Fruit fly (Drosophila melanogaster) whole organism, wandering third instar larva: ENCODE measurements around the gene Ugalt.

Experiments
- Abd-B ChIP-seq: fragments of >200 bp; optimal IDR thresholded peaks from 2 replicates; lab custom pipeline; 2017; ENCODE audit warnings: missing biosample characterization, missing genetic modification characterization
- CG9705 ChIP-seq: fragments of 200-800 bp; sonication (Bioruptor generic); optimal IDR thresholded peaks from 2 replicates; lab custom pipeline; 2018; ENCODE audit warnings: missing biosample characterization, mild to moderate bottlenecking, missing genetic modification characterization
- CrebA ChIP-seq: fragments of 200-800 bp; sonication (Bioruptor generic); optimal IDR thresholded peaks from 2 replicates; lab custom pipeline; 2016; ENCODE audit warnings: missing biosample characterization, mild to moderate bottlenecking, missing genetic modification characterization, borderline replicate concordance
- Dif ChIP-seq: fragments of 200-275, 200-300 bp; sonication (Bioruptor generic); optimal IDR thresholded peaks from 2 replicates; lab custom pipeline; 2018; ENCODE audit warnings: missing biosample characterization, missing genetic modification characterization; ENCODE audit not compliant: partially characterized antibody
- HLH106 ChIP-seq: fragments of 200-800 bp; optimal IDR thresholded peaks from 3 replicates; lab custom pipeline; 2019; ENCODE audit warnings: missing biosample characterization, mild to moderate bottlenecking, missing genetic modification characterization, moderate library complexity
- Hnf4 ChIP-seq: fragments of 200-800 bp; sonication (Bioruptor generic); optimal IDR thresholded peaks from 2 replicates; lab custom pipeline; 2016; ENCODE audit warnings: missing biosample characterization, mild to moderate bottlenecking, missing genetic modification characterization
- Hr78 ChIP-seq: fragments of >200 bp; optimal IDR thresholded peaks from 2 replicates; lab custom pipeline; 2017; ENCODE audit warnings: missing biosample characterization, missing genetic modification characterization
- Hr83 ChIP-seq: fragments of 200-300 bp; sonication (Bioruptor generic); optimal IDR thresholded peaks from 2 replicates; lab custom pipeline; 2016; ENCODE audit warnings: missing biosample characterization, mild to moderate bottlenecking, missing genetic modification characterization, moderate library complexity; ENCODE audit not compliant: poor library complexity, severe bottlenecking
- Jra ChIP-seq: sonication (Bioruptor generic); optimal IDR thresholded peaks from 2 replicates; lab custom pipeline; 2016; ENCODE audit warnings: missing biosample characterization, missing genetic modification characterization
- Mio ChIP-seq: sonication (Bioruptor generic); optimal IDR thresholded peaks from 2 replicates; lab custom pipeline; 2016; ENCODE audit warnings: missing biosample characterization, missing genetic modification characterization
- Myc ChIP-seq: fragments of >200 bp; optimal IDR thresholded peaks from 2 replicates; lab custom pipeline; 2017
- OdsH ChIP-seq: fragments of 200-800 bp; sonication (Bioruptor generic); optimal IDR thresholded peaks from 2 replicates; lab custom pipeline; 2016; ENCODE audit warnings: missing biosample characterization, mild to moderate bottlenecking, missing genetic modification characterization
- Rel ChIP-seq, 2 experiments: fragments of 200-800 bp; sonication (Bioruptor generic) in 1 of 2; optimal IDR thresholded peaks; 2 replicates in 1 of 2; 3 replicates in 1 of 2; lab custom pipeline; 2016 to 2019; ENCODE audit warnings: mild to moderate bottlenecking in 2 of 2, missing biosample characterization in 2 of 2, missing genetic modification characterization in 2 of 2, moderate library complexity in 1 of 2
- Sp1 ChIP-seq: fragments of 200-800 bp; sonication (Bioruptor generic); optimal IDR thresholded peaks from 3 replicates; lab custom pipeline; 2019; ENCODE audit warnings: missing biosample characterization, mild to moderate bottlenecking, missing genetic modification characterization, moderate library complexity
- Vsx2 ChIP-seq: fragments of 200-300, 225-300 bp; sonication (Bioruptor generic); optimal IDR thresholded peaks from 2 replicates; lab custom pipeline; 2018; ENCODE audit warnings: missing biosample characterization, missing genetic modification characterization; ENCODE audit not compliant: partially characterized antibody
- brk ChIP-seq: fragments of 200-800 bp; sonication (Bioruptor generic); optimal IDR thresholded peaks from 2 replicates; lab custom pipeline; 2016; ENCODE audit warnings: missing biosample characterization, mild to moderate bottlenecking, missing genetic modification characterization
- dsf ChIP-seq: sonication (Bioruptor generic); optimal IDR thresholded peaks from 2 replicates; lab custom pipeline; 2016; ENCODE audit warnings: missing biosample characterization, missing genetic modification characterization, borderline replicate concordance
- ey ChIP-seq: fragments of 200-800 bp; sonication (Bioruptor generic); optimal IDR thresholded peaks from 2 replicates; lab custom pipeline; 2016; ENCODE audit warnings: missing biosample characterization, missing genetic modification characterization
- foxo ChIP-seq, 2 experiments: fragments of 200-800 bp; sonication (Bioruptor generic); optimal IDR thresholded peaks; 2 replicates in 1 of 2; 3 replicates in 1 of 2; lab custom pipeline; 2016 to 2017; ENCODE audit warnings: missing biosample characterization in 2 of 2, missing genetic modification characterization in 2 of 2
- fru ChIP-seq: fragments of 200-800 bp; sonication (Bioruptor generic); optimal IDR thresholded peaks from 3 replicates; lab custom pipeline; 2016; ENCODE audit warnings: missing biosample characterization, mild to moderate bottlenecking, missing genetic modification characterization
- h ChIP-seq: fragments of 200-800 bp; sonication (Bioruptor generic); optimal IDR thresholded peaks from 3 replicates; lab custom pipeline; 2016; ENCODE audit warnings: missing biosample characterization, mild to moderate bottlenecking, missing genetic modification characterization
- jim ChIP-seq: fragments of 175-275, 200-325 bp; sonication (Bioruptor generic); optimal IDR thresholded peaks from 2 replicates; lab custom pipeline; 2016; ENCODE audit warnings: missing biosample characterization, mild to moderate bottlenecking, missing genetic modification characterization
- lola ChIP-seq: fragments of >200 bp; optimal IDR thresholded peaks from 2 replicates; lab custom pipeline; 2017; ENCODE audit warnings: missing biosample characterization, missing genetic modification characterization
- pan ChIP-seq: fragments of >200 bp; optimal IDR thresholded peaks from 2 replicates; lab custom pipeline; 2017
- rgr ChIP-seq: fragments of 200-800 bp; sonication (Bioruptor generic); optimal IDR thresholded peaks from 3 replicates; lab custom pipeline; 2016; ENCODE audit warnings: missing biosample characterization, mild to moderate bottlenecking, missing genetic modification characterization
- sage ChIP-seq: fragments of 200-800 bp; sonication (Bioruptor generic); optimal IDR thresholded peaks from 2 replicates; lab custom pipeline; 2016; ENCODE audit warnings: missing biosample characterization, mild to moderate bottlenecking, missing genetic modification characterization
- sv ChIP-seq: fragments of 200-800 bp; sonication (Bioruptor generic); optimal IDR thresholded peaks from 3 replicates; lab custom pipeline; 2016; ENCODE audit warnings: missing biosample characterization, missing genetic modification characterization
- usp ChIP-seq: fragments of >200 bp; optimal IDR thresholded peaks from 2 replicates; lab custom pipeline; 2017; ENCODE audit warnings: missing biosample characterization, missing genetic modification characterization
- woc ChIP-seq: sonication (Bioruptor generic); optimal IDR thresholded peaks from 2 replicates; lab custom pipeline; 2016; ENCODE audit warnings: missing biosample characterization, mild to moderate bottlenecking, missing genetic modification characterization

The Ugalt gene

dm6 chrX:2708156-2708734, 4.6 kb upstream of the Ugalt start, which contains the start of gene CG2681:
Gene CG2681 (plus strand): TSS chrX:2708684.
- TF ChIP-seq sv (GFP tag; lab: Kevin White, UChicago) (no peak), fru (GFP tag; lab: Kevin White, UChicago) (peak; percentile 18), h (GFP tag; lab: Kevin White, UChicago) (peak; percentile 9), ey (GFP tag; lab: Kevin White, UChicago) (peak; percentile 42), sage (GFP tag; lab: Kevin White, UChicago) (no peak), Dif (no peak), Abd-B (no peak), OdsH (GFP tag; lab: Kevin White, UChicago) (peak; percentile 14), Myc (lab: Kevin White, UChicago) (no peak), rgr (peak; percentile 26), foxo (GFP tag; optimal IDR thresholded peaks at IDR 0.05; lab: Kevin White, UChicago) (peak in 1 of 2 experiments; percentile 43), HLH106 (tag; lab: Kevin White, UChicago) (no peak)
- TF ChIP-seq, all 38 proteins: peak for 6

- no peak for TF ChIP-seq dsf (GFP tag; lab: Kevin White, UChicago)
- TF ChIP-seq Hr78 (GFP tag; lab: Kevin White, UChicago): no peak
- no peak for TF ChIP-seq HLH106 (tag; lab: Kevin White, UChicago)
- no peak for TF ChIP-seq pan (lab: Kevin White, UChicago)
- TF ChIP-seq fru (GFP tag; lab: Kevin White, UChicago): no peak
- TF ChIP-seq h (GFP tag; lab: Kevin White, UChicago): no peak
- no peak for TF ChIP-seq Hr83 (GFP tag; lab: Kevin White, UChicago)
- no peak for TF ChIP-seq Mio
- no peak for TF ChIP-seq Sp1 (GFP tag; lab: Kevin White, UChicago)
- no peak for TF ChIP-seq CrebA (GFP tag; lab: Kevin White, UChicago)
- no peak for TF ChIP-seq usp (GFP tag; lab: Kevin White, UChicago)
- no peak for TF ChIP-seq CG9705 (GFP tag; lab: Kevin White, UChicago)
- TF ChIP-seq brk (GFP tag; lab: Kevin White, UChicago): no peak
- TF ChIP-seq Hnf4 (GFP tag; lab: Kevin White, UChicago): no peak
- no peak for TF ChIP-seq jim (GFP tag; lab: Kevin White, UChicago)
- no peak for TF ChIP-seq Rel (GFP tag; optimal IDR thresholded peaks at IDR 0.05; lab: Kevin White, UChicago)
- TF ChIP-seq Rel (tag; optimal IDR thresholded peaks at IDR 0.05; lab: Kevin White, UChicago): no peak
- TF ChIP-seq Vsx2: no peak
- TF ChIP-seq Dif: no peak
- TF ChIP-seq Myc (lab: Kevin White, UChicago): no peak
These were observed 3.9 kb upstream of the Ugalt start, which contains the start of gene CG2680 for dm6 chrX:2707377-2708090. Gene CG2680 (minus strand): TSS chrX:2707427.

dm6 chrX:2704134-2704773, 602 bp upstream of the Ugalt start, which contains the start of gene eIF2Bbeta:
Gene eIF2Bbeta (plus strand): TSS chrX:2704571.
- no peak for TF ChIP-seq Dif
- TF ChIP-seq CG9705 (GFP tag; lab: Kevin White, UChicago): no peak
- TF ChIP-seq sage (GFP tag; lab: Kevin White, UChicago): no peak
- TF ChIP-seq Myc (lab: Kevin White, UChicago): peak; percentile 93
- TF ChIP-seq foxo (GFP tag; optimal IDR thresholded peaks at IDR 0.05; lab: Kevin White, UChicago): no peak
- TF ChIP-seq lola (GFP tag; lab: Kevin White, UChicago): no peak

dm6 chrX:2698064-2698894, 5.4 kb downstream of the Ugalt start, which contains the start of the genes Spg7 and Lint-O:
Gene Spg7 (minus strand): TSS chrX:2698211.
Gene Lint-O (plus strand): TSS chrX:2698701.
- no peak for TF ChIP-seq woc (GFP tag; lab: Kevin White, UChicago)
- TF ChIP-seq Hnf4 (GFP tag; lab: Kevin White, UChicago): no peak
- no peak for TF ChIP-seq Jra (GFP tag; lab: Kevin White, UChicago)
